Fruit fly (Drosophila melanogaster): ENCODE results near the gene CG8813.

The CG8813 gene

dm6 chr2L:2857862-2858734, 11.4 kb upstream of the CG8813 start (continued):
- TF ChIP-seq tup (GFP tag; optimal IDR thresholded peaks at IDR 0.05) (no peak), pnt (GFP tag; optimal IDR thresholded peaks at IDR 0.05) (no peak), CG1832 (GFP tag; optimal IDR thresholded peaks at IDR 0.05) (no peak), Rfx (GFP tag; IDR thresholded peaks at IDR 0.05) (0 out of 2 replicates have a peak, but pooled peaks have one; percentile 31), CG13296 (GFP tag; optimal IDR thresholded peaks at IDR 0.05) (peak; percentile 20), ac (GFP tag; optimal IDR thresholded peaks at IDR 0.05) (no peak), fru (optimal IDR thresholded peaks at IDR 0.05) (no peak), HLH4C (GFP tag; IDR thresholded peaks at IDR 0.05; ENCODE audit: partially characterized antibody) (no peak), CG6683 (GFP tag; optimal IDR thresholded peaks at IDR 0.05) (no peak), GATAe (GFP tag; conservative IDR thresholded peaks at IDR 0.05) (no peak), zf30C (GFP tag; optimal IDR thresholded peaks at IDR 0.05) (no peak), CG17612 (GFP tag; IDR thresholded peaks at IDR 0.05) (no peak), CG4707 (GFP tag; optimal IDR thresholded peaks at IDR 0.05) (no peak), gfzf (GFP tag; optimal IDR thresholded peaks at IDR 0.05) (no peak), Sry-β (GFP tag; optimal IDR thresholded peaks at IDR 0.05) (no peak), CG9797 (GFP tag; optimal IDR thresholded peaks at IDR 0.05) (no peak), HmgD (GFP tag; optimal IDR thresholded peaks at IDR 0.05) (no peak), CG13287 (GFP tag; IDR thresholded peaks at IDR 0.05; ENCODE audit: partially characterized antibody) (no peak), gce (GFP tag; IDR thresholded peaks at IDR 0.05) (no peak), CG1024 (GFP tag; IDR thresholded peaks at IDR 0.05) (no peak), disco-r (GFP tag; optimal IDR thresholded peaks at IDR 0.05) (no peak), Usf (GFP tag; optimal IDR thresholded peaks at IDR 0.05) (no peak), z (GFP tag; IDR thresholded peaks at IDR 0.05) (peak; percentile 78), toy (GFP tag; IDR thresholded peaks at IDR 0.05) (no peak), Antp (GFP tag; optimal IDR thresholded peaks at IDR 0.05) (no peak), ken (GFP tag; IDR thresholded peaks at IDR 0.05) (peak; percentile 58; the same call in 1 of the 3 replicates), CG10147 (GFP tag; optimal IDR thresholded peaks at IDR 0.05) (no peak), CG18476 (GFP tag; optimal IDR thresholded peaks at IDR 0.05) (no peak), shn (GFP tag; optimal IDR thresholded peaks at IDR 0.05) (peak; percentile 8), gsb-n (tag; optimal IDR thresholded peaks at IDR 0.05) (peak; percentile 75), knrl (GFP tag; IDR thresholded peaks at IDR 0.05; ENCODE audit: partially characterized antibody) (no peak), odd (GFP tag; optimal IDR thresholded peaks at IDR 0.05) (no peak), Lpt (GFP tag; optimal IDR thresholded peaks at IDR 0.05) (no peak), Dp (GFP tag; optimal IDR thresholded peaks at IDR 0.05) (no peak), Vsx1 (GFP tag; optimal IDR thresholded peaks at IDR 0.05) (no peak), onecut (GFP tag; IDR thresholded peaks at IDR 0.05) (peak; percentile 2; the same call in 1 of the 2 replicates), ara (GFP tag; IDR thresholded peaks at IDR 0.05) (no peak), bowl (GFP tag; IDR thresholded peaks at IDR 0.05) (0 out of 2 replicates have a peak, but pooled peaks have one; percentile 37), CG4328 (GFP tag; optimal IDR thresholded peaks at IDR 0.05) (no peak), CG1647 (GFP tag; optimal IDR thresholded peaks at IDR 0.05) (no peak), CG17912 (GFP tag; optimal IDR thresholded peaks at IDR 0.05) (peak; percentile 0), CG7963 (GFP tag; IDR thresholded peaks at IDR 0.05; ENCODE audit: partially characterized antibody) (no peak), CG12299 (tag; optimal IDR thresholded peaks at IDR 0.05) (no peak), CG30431 (GFP tag; optimal IDR thresholded peaks at IDR 0.05) (no peak), CG2712 (tag; optimal IDR thresholded peaks at IDR 0.05) (peak; percentile 16), tll (GFP tag; optimal IDR thresholded peaks at IDR 0.05) (no peak), CG4854 (GFP tag; optimal IDR thresholded peaks at IDR 0.05) (no peak), tgo (GFP tag; IDR thresholded peaks at IDR 0.05) (0 out of 3 replicates have a peak, but pooled peaks have one; percentile 24), Ssrp (tag; optimal IDR thresholded peaks at IDR 0.05) (peak; percentile 55)
